Fruit fly (Drosophila melanogaster) whole organism, embryonic: Measurements from ENCODE around the gene CG3679.

Source experiments
- Adf1 ChIP-seq: fragments of 200-800 bp; sonication (Bioruptor generic); IDR thresholded peaks from 2 replicates; pipeline ENCODE4 v1.3.6; 2022; ENCODE audit warnings: missing biosample characterization, missing genetic modification characterization
- Antp ChIP-seq: fragments of 200-800 bp; sonication (Bioruptor generic); optimal IDR thresholded peaks from 3 replicates; lab custom pipeline; 2016; ENCODE audit warnings: missing biosample characterization, missing genetic modification characterization
- B-H2 ChIP-seq: fragments of 200-800 bp; sonication (Bioruptor generic); optimal IDR thresholded peaks from 2 replicates; lab custom pipeline; 2018; ENCODE audit warnings: missing biosample characterization, mild to moderate bottlenecking, missing genetic modification characterization
- BEAF-32 ChIP-seq: fragments of 200-800 bp; sonication (Bioruptor generic); optimal IDR thresholded peaks from 3 replicates; lab custom pipeline; 2017; ENCODE audit warnings: missing biosample characterization, missing genetic modification characterization, mild to moderate bottlenecking, moderate library complexity, missing genetic modification reagents
- Blimp-1 ChIP-seq: fragments of 200-800 bp; sonication (Bioruptor generic); optimal IDR thresholded peaks from 3 replicates; lab custom pipeline; 2018; ENCODE audit warnings: missing biosample characterization, missing genetic modification characterization, mild to moderate bottlenecking, moderate library complexity, missing genetic modification reagents
- Bteb2 ChIP-seq: fragments of 200-800 bp; sonication (Bioruptor generic); optimal IDR thresholded peaks from 2 replicates; lab custom pipeline; 2016; ENCODE audit warnings: missing biosample characterization, missing genetic modification characterization
- CG12071 ChIP-seq: fragments of 200-800 bp; sonication (Bioruptor generic); optimal IDR thresholded peaks from 3 replicates; lab custom pipeline; 2018; ENCODE audit warnings: missing biosample characterization, mild to moderate bottlenecking, missing genetic modification characterization
- CG13296 ChIP-seq: fragments of 200-800 bp; sonication (Bioruptor generic); optimal IDR thresholded peaks from 3 replicates; lab custom pipeline; 2018; ENCODE audit warnings: missing biosample characterization, mild to moderate bottlenecking, missing genetic modification characterization
- CG18011 ChIP-seq: fragments of 200-800 bp; sonication (Bioruptor generic); optimal IDR thresholded peaks from 2 replicates; lab custom pipeline; 2017; ENCODE audit warnings: missing biosample characterization, missing genetic modification characterization, mild to moderate bottlenecking, moderate library complexity, missing genotype
- CG2120 ChIP-seq: fragments of 200-800 bp; sonication (Bioruptor generic); optimal IDR thresholded peaks from 3 replicates; lab custom pipeline; 2016; ENCODE audit warnings: missing biosample characterization, missing genetic modification characterization
- CG2678 ChIP-seq: fragments of 200-800 bp; sonication (Bioruptor generic); optimal IDR thresholded peaks from 3 replicates; lab custom pipeline; 2019; ENCODE audit warnings: missing biosample characterization, mild to moderate bottlenecking, missing genetic modification characterization, moderate library complexity
- CG2889 ChIP-seq: fragments of 200-800 bp; sonication (Bioruptor generic); IDR thresholded peaks from 3 replicates; pipeline ENCODE4 v1.3.6; 2022; ENCODE audit warnings: missing biosample characterization, missing genetic modification characterization
- CG30431 ChIP-seq: fragments of 200-800 bp; sonication (Bioruptor generic); optimal IDR thresholded peaks from 2 replicates; lab custom pipeline; 2017; ENCODE audit warnings: missing biosample characterization, missing genetic modification characterization
- CG31365 ChIP-seq: fragments of 200-800 bp; sonication (Bioruptor generic); optimal IDR thresholded peaks from 2 replicates; lab custom pipeline; 2018; ENCODE audit warnings: missing biosample characterization, mild to moderate bottlenecking, missing genetic modification characterization
- CG3838 ChIP-seq: fragments of 200-800 bp; sonication (Bioruptor generic); optimal IDR thresholded peaks from 3 replicates; lab custom pipeline; 2016; ENCODE audit warnings: missing biosample characterization, missing genetic modification characterization
- CG3995 ChIP-seq: fragments of 200-800 bp; sonication (Bioruptor generic); optimal IDR thresholded peaks from 3 replicates; lab custom pipeline; 2016; ENCODE audit warnings: missing biosample characterization, missing genetic modification characterization
- CG4360 ChIP-seq: fragments of 200-800 bp; sonication (Bioruptor generic); IDR thresholded peaks from 2 replicates; pipeline ENCODE4 v1.3.6; 2022; ENCODE audit warnings: missing biosample characterization, missing genetic modification characterization
- CG6683 ChIP-seq: fragments of 200-800 bp; sonication (Bioruptor generic); optimal IDR thresholded peaks from 2 replicates; lab custom pipeline; 2017; ENCODE audit warnings: missing biosample characterization, mild to moderate bottlenecking, missing genetic modification characterization, missing genetic modification reagents
- CG6854 ChIP-seq: fragments of 200-800 bp; sonication (Bioruptor generic); optimal IDR thresholded peaks from 3 replicates; lab custom pipeline; 2017; ENCODE audit warnings: missing biosample characterization, mild to moderate bottlenecking, missing genetic modification characterization
- CG7372 ChIP-seq: fragments of 200-800 bp; sonication (Bioruptor generic); IDR thresholded peaks from 2 replicates; pipeline ENCODE4 v1.3.6; 2022; ENCODE audit warnings: missing biosample characterization, missing genetic modification characterization
- CG7786 ChIP-seq: fragments of 200-800 bp; sonication (Bioruptor generic); optimal IDR thresholded peaks from 2 replicates; lab custom pipeline; 2016; ENCODE audit warnings: missing biosample characterization, missing genetic modification characterization
- CG8359 ChIP-seq: fragments of 200-800 bp; sonication (Bioruptor generic); optimal IDR thresholded peaks from 2 replicates; lab custom pipeline; 2017; ENCODE audit warnings: missing biosample characterization, mild to moderate bottlenecking, missing genetic modification characterization, borderline replicate concordance
- CTCF ChIP-seq: fragments of 200-800 bp; sonication (Bioruptor generic); optimal IDR thresholded peaks from 2 replicates; lab custom pipeline; 2017; ENCODE audit warnings: missing biosample characterization, mild to moderate bottlenecking, missing genetic modification characterization, moderate library complexity
- Dbx ChIP-seq: fragments of 200-800 bp; sonication (Bioruptor generic); IDR thresholded peaks from 3 replicates; pipeline ENCODE4 v1.3.6; 2022; ENCODE audit warnings: missing biosample characterization, missing genetic modification characterization
- HLHmδ ChIP-seq: fragments of 200-800 bp; sonication (Bioruptor generic); optimal IDR thresholded peaks from 2 replicates; lab custom pipeline; 2018; ENCODE audit warnings: missing biosample characterization, mild to moderate bottlenecking, missing genetic modification characterization, moderate library complexity
- HmgD ChIP-seq: fragments of 200-800 bp; sonication (Bioruptor generic); optimal IDR thresholded peaks from 3 replicates; lab custom pipeline; 2016; ENCODE audit warnings: missing biosample characterization, missing genetic modification characterization
- Hsf ChIP-seq: fragments of 200-800 bp; sonication (Bioruptor generic); optimal IDR thresholded peaks from 3 replicates; lab custom pipeline; 2016; ENCODE audit warnings: missing biosample characterization, missing genetic modification characterization
- Med ChIP-seq: fragments of 200-800 bp; sonication (Bioruptor generic); peaks from one replicate; lab custom pipeline; 2016; ENCODE audit warnings: missing biosample characterization, missing genetic modification characterization, mild to moderate bottlenecking, inconsistent platforms, moderate library complexity
- Scr ChIP-seq: fragments of 200-800 bp; sonication (Bioruptor generic); IDR thresholded peaks from 2 replicates; pipeline ENCODE4 v1.3.6; 2022; ENCODE audit warnings: missing biosample characterization, missing genetic modification characterization; ENCODE audit not compliant: partially characterized antibody
- Stat92E ChIP-seq, 3 experiments: fragments of >200 bp in 2 of 3; fragments of 200-800 bp in 1 of 3; sonication (Bioruptor generic) in 1 of 3; optimal IDR thresholded peaks; 2 replicates each; lab custom pipeline; 2017 to 2019; ENCODE audit warnings: missing biosample characterization in 3 of 3, missing genetic modification characterization in 3 of 3, mild to moderate bottlenecking in 1 of 3, moderate library complexity in 1 of 3
- Taf1 ChIP-seq: fragments of 200-800 bp; sonication (Bioruptor generic); IDR thresholded peaks from 2 replicates; pipeline ENCODE4 v1.3.6; 2022; ENCODE audit warnings: missing biosample characterization, missing genetic modification characterization
- amos ChIP-seq: fragments of 200-800 bp; sonication (Bioruptor generic); IDR thresholded peaks from 2 replicates; pipeline ENCODE4 v1.3.6; 2022; ENCODE audit warnings: missing biosample characterization, missing genetic modification characterization; ENCODE audit not compliant: partially characterized antibody
- br ChIP-seq: fragments of >200 bp; optimal IDR thresholded peaks from 2 replicates; lab custom pipeline; 2017
- dm ChIP-seq: fragments of 200-800 bp; sonication (Bioruptor generic); optimal IDR thresholded peaks from 3 replicates; lab custom pipeline; 2016; ENCODE audit warnings: missing biosample characterization, missing genetic modification characterization
- gcm ChIP-seq: fragments of 200-800 bp; sonication (Bioruptor generic); optimal IDR thresholded peaks from 2 replicates; lab custom pipeline; 2019; ENCODE audit warnings: missing biosample characterization, mild to moderate bottlenecking, missing genetic modification characterization, moderate library complexity
- gcm2 ChIP-seq: fragments of 200-800 bp; sonication (Bioruptor generic); optimal IDR thresholded peaks from 2 replicates; lab custom pipeline; 2016; ENCODE audit warnings: missing biosample characterization, missing genetic modification characterization
- jumu ChIP-seq: fragments of 200-800 bp; sonication (Bioruptor generic); optimal IDR thresholded peaks from 3 replicates; lab custom pipeline; 2016; ENCODE audit warnings: missing biosample characterization, missing genetic modification characterization
- ken ChIP-seq: fragments of 200-800 bp; sonication (Bioruptor generic); IDR thresholded peaks from 3 replicates; pipeline ENCODE4 v1.3.6; 2022; ENCODE audit warnings: missing biosample characterization, missing genetic modification characterization
- nerfin-2 ChIP-seq: fragments of 200-800 bp; sonication (Bioruptor generic); IDR thresholded peaks from 2 replicates; pipeline ENCODE4 v1.3.6; 2022; ENCODE audit warnings: missing biosample characterization, missing genetic modification characterization; ENCODE audit not compliant: partially characterized antibody
- peb ChIP-seq: fragments of 200-800 bp; sonication (Bioruptor generic); IDR thresholded peaks from 2 replicates; pipeline ENCODE4 v1.3.6; 2022; ENCODE audit warnings: missing biosample characterization, missing genetic modification characterization
- pum ChIP-seq: fragments of 200-800 bp; sonication (Bioruptor generic); optimal IDR thresholded peaks from 2 replicates; lab custom pipeline; 2016; ENCODE audit warnings: missing biosample characterization, missing genetic modification characterization
- repo ChIP-seq: fragments of 200-800 bp; sonication (Bioruptor generic); optimal IDR thresholded peaks from 2 replicates; lab custom pipeline; 2016; ENCODE audit warnings: missing biosample characterization, missing genetic modification characterization
- sc ChIP-seq, 3 experiments: fragments of >200 bp in 2 of 3; fragments of 200-800 bp in 1 of 3; sonication (Bioruptor generic) in 1 of 3; optimal IDR thresholded peaks; 2 replicates in 2 of 3; 3 replicates in 1 of 3; lab custom pipeline; 2017; ENCODE audit warnings: mild to moderate bottlenecking in 1 of 3, missing biosample characterization in 1 of 3, missing genetic modification characterization in 1 of 3, missing genetic modification reagents in 1 of 3
- sim ChIP-seq: fragments of 200-800 bp; sonication (Bioruptor generic); IDR thresholded peaks from 2 replicates; pipeline ENCODE4 v1.3.6; 2022; ENCODE audit warnings: missing biosample characterization, missing genetic modification characterization
- ssp ChIP-seq: fragments of 200-800 bp; sonication (Bioruptor generic); IDR thresholded peaks from 2 replicates; pipeline ENCODE4 v1.3.6; 2022; ENCODE audit warnings: missing biosample characterization, missing genetic modification characterization
- trem ChIP-seq: fragments of 200-800 bp; optimal IDR thresholded peaks from 3 replicates; lab custom pipeline; 2019; ENCODE audit warnings: missing biosample characterization, mild to moderate bottlenecking, missing genetic modification characterization, moderate library complexity
- usp ChIP-seq: fragments of >200 bp; optimal IDR thresholded peaks from 2 replicates; lab custom pipeline; 2017; ENCODE audit warnings: missing biosample characterization, missing genetic modification characterization
- vvl ChIP-seq: fragments of 200-800 bp; sonication (Bioruptor generic); IDR thresholded peaks from 2 replicates; pipeline ENCODE4 v1.3.6; 2022; ENCODE audit warnings: missing biosample characterization, missing genetic modification characterization
- zen ChIP-seq: fragments of 200-800 bp; sonication (Bioruptor generic); optimal IDR thresholded peaks from 3 replicates; lab custom pipeline; 2018; ENCODE audit warnings: missing biosample characterization, mild to moderate bottlenecking, missing genetic modification characterization, moderate library complexity

The CG3679 gene

dm6 chrX:16332615-16333288, 29.1 kb downstream of the CG3679 start (continued):
- TF ChIP-seq trem (tag; lab: Kevin White, UChicago) (peak; percentile 89), vvl (GFP tag; lab: Robert Waterston, UW) (peak; percentile 93), CG2678 (peak; percentile 99), usp (no peak), gcm2 (GFP tag; lab: Kevin White, UChicago) (peak; percentile 86), CG7372 (GFP tag; lab: Robert Waterston, UW) (peak; percentile 93), CG3838 (GFP tag; lab: Kevin White, UChicago) (peak; percentile 90), CTCF (GFP tag; lab: Kevin White, UChicago) (peak; percentile 67), CG2120 (GFP tag; lab: Kevin White, UChicago) (peak; percentile 97), CG12071 (GFP tag; lab: Kevin White, UChicago) (peak; percentile 92), ken (peak; percentile 89), Stat92E (GFP tag; optimal IDR thresholded peaks at IDR 0.05; lab: Kevin White, UChicago) (peak in 1 of 3 experiments; percentile 90), CG2889 (GFP tag; lab: Robert Waterston, UW) (peak; percentile 80), CG4360 (peak; percentile 64; the same call in 1 of the 2 replicates), peb (GFP tag; lab: Robert Waterston, UW) (peak; percentile 82), CG18011 (GFP tag; lab: Kevin White, UChicago) (peak; percentile 86), nerfin-2 (GFP tag; lab: Robert Waterston, UW) (no peak), CG6854 (GFP tag; lab: Kevin White, UChicago) (peak; percentile 95), HLHmδ (GFP tag; lab: Kevin White, UChicago) (peak; percentile 57), repo (GFP tag; lab: Kevin White, UChicago) (peak; percentile 93), Med (GFP tag; lab: Kevin White, UChicago) (peak; percentile 99), pum (GFP tag; lab: Kevin White, UChicago) (peak; percentile 93), gcm (GFP tag; lab: Kevin White, UChicago) (peak; percentile 96), CG7786 (GFP tag; lab: Kevin White, UChicago) (peak; percentile 96), Blimp-1 (GFP tag; lab: Kevin White, UChicago) (peak; percentile 93), BEAF-32 (GFP tag; lab: Kevin White, UChicago) (peak; percentile 25), CG6683 (GFP tag; lab: Kevin White, UChicago) (peak; percentile 90), sim (GFP tag; lab: Robert Waterston, UW) (peak; percentile 80; the same call in 1 of the 2 replicates), CG13296 (GFP tag; lab: Kevin White, UChicago) (peak; percentile 98), Antp (GFP tag; lab: Kevin White, UChicago) (peak; percentile 94), CG31365 (peak; percentile 84), CG3995 (GFP tag; lab: Kevin White, UChicago) (peak; percentile 69), HmgD (GFP tag; lab: Kevin White, UChicago) (peak; percentile 88), zen (tag; lab: Kevin White, UChicago) (peak; percentile 94), CG30431 (GFP tag; lab: Kevin White, UChicago) (peak; percentile 92), br (lab: Kevin White, UChicago) (no peak), CG8359 (GFP tag; lab: Kevin White, UChicago) (peak; percentile 89), Adf1 (peak; percentile 57), jumu (peak; percentile 95), Taf1 (GFP tag; lab: Robert Waterston, UW) (peak; percentile 81), Dbx (GFP tag; lab: Robert Waterston, UW) (peak; percentile 90; the same call in 2 of the 3 replicates), B-H2 (GFP tag; lab: Kevin White, UChicago) (peak; percentile 94), Scr (GFP tag; lab: Robert Waterston, UW) (no peak), amos (GFP tag; lab: Robert Waterston, UW) (no peak), sc (optimal IDR thresholded peaks at IDR 0.05; lab: Kevin White, UChicago) (no peak), sc (GFP tag; optimal IDR thresholded peaks at IDR 0.05; lab: Kevin White, UChicago) (peak; percentile 92), ssp (GFP tag; lab: Robert Waterston, UW) (peak; percentile 80), Bteb2 (GFP tag; lab: Kevin White, UChicago) (peak; percentile 90), Hsf (GFP tag; lab: Kevin White, UChicago) (peak; percentile 96), dm (peak; percentile 90)
